Worm (Caenorhabditis elegans): ENCODE results near the gene R06F6.8.
A peak's percentile ranks its signal among the peaks of the same experiment; 100 is the strongest.

The R06F6.8 gene

DNA sequence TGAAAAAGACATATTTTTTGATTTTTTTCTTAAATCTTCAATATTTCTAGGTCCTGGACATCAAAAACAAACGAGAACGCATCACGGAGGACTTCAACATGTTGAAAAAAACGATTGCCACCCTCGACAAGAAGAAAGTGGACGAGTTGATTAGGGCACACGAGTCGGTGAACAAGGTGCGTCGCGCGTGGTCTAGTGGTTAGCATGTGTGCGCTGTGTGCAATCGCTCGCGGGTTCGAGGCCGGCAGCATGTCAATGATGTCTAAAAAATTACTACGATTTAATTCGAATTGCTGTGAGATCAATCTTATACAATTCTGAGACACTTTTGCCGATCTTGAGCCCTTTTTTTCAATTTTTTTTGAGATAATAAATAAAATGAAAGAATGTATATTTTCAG lies 20.3 kb upstream of the R06F6.8 start:
- no peak for TF ChIP-seq ces-1 (GFP tag; optimal IDR thresholded peaks at IDR 0.05)
- peak; percentile 23 for TF ChIP-seq mep-1 (tag; optimal IDR thresholded peaks at IDR 0.05)
- TF ChIP-seq mls-2 (tag; optimal IDR thresholded peaks at IDR 0.05) = peak; percentile 98
- peak; percentile 95 for TF ChIP-seq M03D4.4 (tag; optimal IDR thresholded peaks at IDR 0.05)
- no peak for TF ChIP-seq nhr-76 (tag; optimal IDR thresholded peaks at IDR 0.05)
- no peak for TF ChIP-seq nhr-237 (tag; optimal IDR thresholded peaks at IDR 0.05)
- TF ChIP-seq unc-62 (GFP tag; optimal IDR thresholded peaks at IDR 0.05) = peak; percentile 12
- TF ChIP-seq drap-1 (GFP tag; optimal IDR thresholded peaks at IDR 0.05) = peak; percentile 94
- peak; percentile 33 for TF ChIP-seq ceh-39 (tag; optimal IDR thresholded peaks at IDR 0.05)
- peak; percentile 49 for TF ChIP-seq ztf-11 (tag; optimal IDR thresholded peaks at IDR 0.05)
- TF ChIP-seq lsy-2 (tag; optimal IDR thresholded peaks at IDR 0.05) = peak; percentile 59
- TF ChIP-seq unc-120 (tag; optimal IDR thresholded peaks at IDR 0.05; ENCODE audit: poor library complexity, severe bottlenecking) = peak; percentile 84
- TF ChIP-seq ceh-83 (GFP tag; optimal IDR thresholded peaks at IDR 0.05) = peak; percentile 99
- peak; percentile 83 for TF ChIP-seq pha-4 (tag; optimal IDR thresholded peaks at IDR 0.05)
- TF ChIP-seq elt-3 (tag; optimal IDR thresholded peaks at IDR 0.05) = no peak
- TF ChIP-seq blmp-1 (tag; optimal IDR thresholded peaks at IDR 0.05) = no peak
- no peak for TF ChIP-seq snpc-4 (tag; optimal IDR thresholded peaks at IDR 0.05)
- TF ChIP-seq tbx-8 (GFP tag; optimal IDR thresholded peaks at IDR 0.05) = peak; percentile 97
- TF ChIP-seq zip-8 (tag; optimal IDR thresholded peaks at IDR 0.05) = no peak
- peak; percentile 43 for TF ChIP-seq unc-39 (tag; optimal IDR thresholded peaks at IDR 0.05)
- TF ChIP-seq sem-2 (GFP tag; optimal IDR thresholded peaks at IDR 0.05) = peak; percentile 94
- peak; percentile 90 for TF ChIP-seq lin-32 (GFP tag; optimal IDR thresholded peaks at IDR 0.05)
- TF ChIP-seq bed-3 (GFP tag; optimal IDR thresholded peaks at IDR 0.05) = peak; percentile 82
- no peak for TF ChIP-seq nhr-12 (tag; optimal IDR thresholded peaks at IDR 0.05)
- peak; percentile 23 for TF ChIP-seq hlh-1 (tag; optimal IDR thresholded peaks at IDR 0.05)
- TF ChIP-seq lin-13 (tag; optimal IDR thresholded peaks at IDR 0.05) = peak; percentile 74
- TF ChIP-seq nhr-28 (tag; optimal IDR thresholded peaks at IDR 0.05) = peak; percentile 63
- peak; percentile 83 for TF ChIP-seq flh-1 (GFP tag; optimal IDR thresholded peaks at IDR 0.05)
- TF ChIP-seq elt-1 (tag; optimal IDR thresholded peaks at IDR 0.05; ENCODE audit: borderline replicate concordance, insufficient read depth) = no peak
- no peak for TF ChIP-seq mab-5 (tag; optimal IDR thresholded peaks at IDR 0.05)
- TF ChIP-seq sptf-1 (tag; optimal IDR thresholded peaks at IDR 0.05) = peak; percentile 96
- peak; percentile 97 for TF ChIP-seq cnd-1 (tag; optimal IDR thresholded peaks at IDR 0.05)
- no peak for TF ChIP-seq nhr-2 (tag; optimal IDR thresholded peaks at IDR 0.05)
- peak; percentile 92 for TF ChIP-seq ceh-43 (GFP tag; optimal IDR thresholded peaks at IDR 0.05)
- TF ChIP-seq ham-2 (GFP tag; optimal IDR thresholded peaks at IDR 0.05) = peak; percentile 91

DNA sequence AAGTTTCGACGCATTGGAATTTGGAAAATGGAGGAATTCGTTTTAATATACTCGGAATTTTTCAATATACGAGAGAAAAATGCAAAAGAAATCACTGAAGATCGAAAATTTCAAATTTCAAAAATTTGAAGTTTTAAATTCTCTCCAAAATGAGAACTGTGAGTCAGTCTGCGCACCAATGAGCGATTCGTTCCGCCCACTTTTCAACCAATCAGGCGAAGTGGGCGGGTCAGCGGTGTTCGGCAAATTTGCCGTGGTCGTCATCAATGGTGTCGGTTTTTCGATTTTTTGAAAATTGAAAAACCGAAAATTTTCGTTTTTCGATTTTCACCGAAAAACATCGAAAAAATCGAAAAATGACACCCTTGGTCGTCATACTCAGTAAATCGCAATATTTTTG lies 18.8 kb upstream of the R06F6.8 start:
- TF ChIP-seq flh-1 (GFP tag; optimal IDR thresholded peaks at IDR 0.05) = no peak
- TF ChIP-seq ceh-39 (tag; optimal IDR thresholded peaks at IDR 0.05) = no peak
- TF ChIP-seq drap-1 (GFP tag; optimal IDR thresholded peaks at IDR 0.05) = no peak
- TF ChIP-seq hlh-1 (tag; optimal IDR thresholded peaks at IDR 0.05) = no peak
- TF ChIP-seq tbx-8 (GFP tag; optimal IDR thresholded peaks at IDR 0.05) = no peak
- no peak for TF ChIP-seq nhr-2 (tag; optimal IDR thresholded peaks at IDR 0.05)
- TF ChIP-seq nhr-12 (tag; optimal IDR thresholded peaks at IDR 0.05) = no peak

DNA sequence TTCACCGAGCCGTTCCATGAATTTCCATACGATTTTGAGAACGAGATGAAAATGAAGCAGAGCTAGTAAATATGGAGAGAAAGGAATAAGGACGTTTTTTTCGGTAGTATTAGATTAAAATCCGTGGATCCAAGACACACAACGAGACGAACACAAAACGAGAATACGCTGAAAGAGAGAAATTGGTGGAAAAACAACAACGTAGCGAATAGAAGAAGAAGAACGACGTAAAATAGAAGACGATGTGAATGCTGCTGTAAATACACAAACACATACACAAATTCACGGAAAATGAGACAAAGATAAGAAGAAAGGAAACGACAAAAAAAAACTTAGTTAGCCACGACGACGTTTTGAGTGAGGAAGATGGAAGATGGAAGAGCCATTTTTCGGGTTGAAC lies 14.9 kb upstream of the R06F6.8 start:
- no peak for TF ChIP-seq snpc-4 (tag; optimal IDR thresholded peaks at IDR 0.05)
- no peak for TF ChIP-seq elt-1 (tag; optimal IDR thresholded peaks at IDR 0.05; ENCODE audit: borderline replicate concordance, insufficient read depth)
- TF ChIP-seq tbx-8 (GFP tag; optimal IDR thresholded peaks at IDR 0.05) = no peak
- no peak for TF ChIP-seq cnd-1 (tag; optimal IDR thresholded peaks at IDR 0.05)
- TF ChIP-seq mls-2 (tag; optimal IDR thresholded peaks at IDR 0.05) = no peak
- no peak for TF ChIP-seq nhr-237 (tag; optimal IDR thresholded peaks at IDR 0.05)
- TF ChIP-seq blmp-1 (tag; optimal IDR thresholded peaks at IDR 0.05) = no peak
- no peak for TF ChIP-seq unc-120 (tag; optimal IDR thresholded peaks at IDR 0.05; ENCODE audit: poor library complexity, severe bottlenecking)
- no peak for TF ChIP-seq lsy-2 (tag; optimal IDR thresholded peaks at IDR 0.05)
- TF ChIP-seq ceh-39 (tag; optimal IDR thresholded peaks at IDR 0.05) = no peak
- TF ChIP-seq nhr-12 (tag; optimal IDR thresholded peaks at IDR 0.05) = no peak
- no peak for TF ChIP-seq pha-4 (tag; optimal IDR thresholded peaks at IDR 0.05)

DNA sequence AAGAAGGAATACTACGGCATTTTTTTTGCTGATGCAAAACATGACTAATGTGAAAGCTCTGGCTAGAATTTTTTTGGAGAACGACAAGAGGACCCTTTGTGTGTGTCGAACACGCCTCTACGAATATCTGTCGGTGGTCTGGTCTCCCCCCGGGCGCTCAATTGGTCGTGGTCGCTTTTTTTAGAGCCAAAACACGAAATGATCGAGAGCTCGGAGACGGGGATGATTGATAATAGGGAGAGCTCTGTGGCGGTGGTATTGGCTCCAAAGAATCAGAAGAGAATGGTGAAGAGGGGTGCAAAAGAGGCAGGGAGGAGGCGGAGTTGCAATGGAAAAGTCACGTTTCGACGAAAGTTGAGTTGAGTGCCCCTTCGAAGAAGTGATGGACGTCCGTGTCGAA lies 9.8 kb upstream of the R06F6.8 start:
- TF ChIP-seq nhr-12 (tag; optimal IDR thresholded peaks at IDR 0.05) (no peak), lin-32 (GFP tag; optimal IDR thresholded peaks at IDR 0.05) (no peak), mls-2 (tag; optimal IDR thresholded peaks at IDR 0.05) (no peak), blmp-1 (tag; optimal IDR thresholded peaks at IDR 0.05) (no peak), snpc-4 (tag; optimal IDR thresholded peaks at IDR 0.05) (no peak), ceh-43 (GFP tag; optimal IDR thresholded peaks at IDR 0.05) (no peak), unc-120 (tag; optimal IDR thresholded peaks at IDR 0.05; ENCODE audit: poor library complexity, severe bottlenecking) (no peak), nhr-237 (tag; optimal IDR thresholded peaks at IDR 0.05) (no peak), ces-1 (GFP tag; optimal IDR thresholded peaks at IDR 0.05) (no peak), tbx-8 (GFP tag; optimal IDR thresholded peaks at IDR 0.05) (no peak), elt-1 (tag; optimal IDR thresholded peaks at IDR 0.05; ENCODE audit: borderline replicate concordance, insufficient read depth) (no peak), hlh-1 (tag; optimal IDR thresholded peaks at IDR 0.05) (no peak), nhr-2 (tag; optimal IDR thresholded peaks at IDR 0.05) (no peak), cnd-1 (tag; optimal IDR thresholded peaks at IDR 0.05) (no peak), ceh-39 (tag; optimal IDR thresholded peaks at IDR 0.05) (no peak), mep-1 (tag; optimal IDR thresholded peaks at IDR 0.05) (no peak), drap-1 (GFP tag; optimal IDR thresholded peaks at IDR 0.05) (no peak), ztf-11 (tag; optimal IDR thresholded peaks at IDR 0.05) (no peak), zip-8 (tag; optimal IDR thresholded peaks at IDR 0.05) (no peak), bed-3 (GFP tag; optimal IDR thresholded peaks at IDR 0.05) (no peak)

Data from whole organism, mixed stage, embryonic.